Fruit fly (Drosophila melanogaster) whole organism, pupa: Measurements from ENCODE around the gene CG10098.

Source experiments
- CG10348 ChIP-seq: fragments of 200-800 bp; sonication (Bioruptor generic); IDR thresholded peaks from 2 replicates; pipeline ENCODE4 v1.3.6; 2022; ENCODE audit warnings: missing biosample characterization, missing genetic modification characterization
- CG12605 ChIP-seq: fragments of 200-800 bp; sonication (Bioruptor generic); IDR thresholded peaks from 2 replicates; pipeline ENCODE4 v1.3.6; 2022; ENCODE audit warnings: missing biosample characterization, missing genetic modification characterization
- CG13204 ChIP-seq: fragments of 200-800 bp; sonication (Bioruptor generic); optimal IDR thresholded peaks from 2 replicates; lab custom pipeline; 2018; ENCODE audit warnings: missing biosample characterization, mild to moderate bottlenecking, missing genetic modification characterization, moderate library complexity
- CG14655 ChIP-seq: fragments of 200-800 bp; sonication (Bioruptor generic); optimal IDR thresholded peaks from 3 replicates; lab custom pipeline; 2017; ENCODE audit warnings: mild to moderate bottlenecking, missing biosample characterization, missing genetic modification reagents, missing genetic modification characterization
- CG15710 ChIP-seq: fragments of 200-800 bp; sonication (Bioruptor generic); optimal IDR thresholded peaks from 2 replicates; lab custom pipeline; 2018; ENCODE audit warnings: missing biosample characterization, mild to moderate bottlenecking, missing genetic modification characterization, moderate library complexity
- CG17806 ChIP-seq: fragments of 200-800 bp; sonication (Bioruptor generic); optimal IDR thresholded peaks from 2 replicates; lab custom pipeline; 2018; ENCODE audit warnings: missing biosample characterization, mild to moderate bottlenecking, missing genetic modification characterization, moderate library complexity
- CG32121 ChIP-seq: fragments of 200-800 bp; sonication (Bioruptor generic); IDR thresholded peaks from 2 replicates; pipeline ENCODE4 v1.3.6; 2022; ENCODE audit warnings: missing biosample characterization, missing genetic modification characterization
- CG34367 ChIP-seq: fragments of 200-800 bp; sonication (Bioruptor generic); optimal IDR thresholded peaks from 2 replicates; lab custom pipeline; 2018; ENCODE audit warnings: missing biosample characterization, mild to moderate bottlenecking, missing genetic modification characterization
- CG4496 ChIP-seq: fragments of 200-800 bp; sonication (Bioruptor generic); IDR thresholded peaks from 3 replicates; pipeline ENCODE4 v1.3.6; 2022; ENCODE audit warnings: missing biosample characterization, missing genetic modification characterization
- CG8159 ChIP-seq: fragments of 200-800 bp; sonication (Bioruptor generic); optimal IDR thresholded peaks from 3 replicates; lab custom pipeline; 2018; ENCODE audit warnings: missing biosample characterization, mild to moderate bottlenecking, missing genetic modification characterization, moderate library complexity
- CG8301 ChIP-seq: fragments of 200-800 bp; sonication (Bioruptor generic); optimal IDR thresholded peaks from 2 replicates; lab custom pipeline; 2018; ENCODE audit warnings: missing biosample characterization, mild to moderate bottlenecking, missing genetic modification characterization
- CG9948 ChIP-seq: fragments of 200-800 bp; sonication (Bioruptor generic); optimal IDR thresholded peaks from 2 replicates; lab custom pipeline; 2018; ENCODE audit warnings: missing biosample characterization, mild to moderate bottlenecking, missing genetic modification characterization, moderate library complexity
- D1 ChIP-seq: fragments of 200-800 bp; sonication (Bioruptor generic); optimal IDR thresholded peaks from 2 replicates; lab custom pipeline; 2018; ENCODE audit warnings: missing biosample characterization, mild to moderate bottlenecking, missing genetic modification characterization, moderate library complexity
- EcR ChIP-seq: fragments of 200-800 bp; sonication (Bioruptor generic); optimal IDR thresholded peaks from 3 replicates; lab custom pipeline; 2019; ENCODE audit warnings: missing biosample characterization, missing genetic modification characterization, mild to moderate bottlenecking, moderate library complexity, missing genetic modification reagents
- Ets98B ChIP-seq: fragments of 200-800 bp; sonication (Bioruptor generic); IDR thresholded peaks from 2 replicates; pipeline ENCODE4 v1.3.6; 2022; ENCODE audit warnings: missing biosample characterization, missing genetic modification characterization
- Pif1A ChIP-seq: fragments of 200-800 bp; sonication (Bioruptor generic); optimal IDR thresholded peaks from 3 replicates; lab custom pipeline; 2016; ENCODE audit warnings: missing biosample characterization, missing genetic modification characterization
- Pif1B ChIP-seq: fragments of 200-800 bp; sonication (Bioruptor generic); optimal IDR thresholded peaks from 3 replicates; lab custom pipeline; 2016; ENCODE audit warnings: missing biosample characterization, missing genetic modification characterization
- Snoo ChIP-seq: fragments of 200-800 bp; sonication (Bioruptor generic); optimal IDR thresholded peaks from 3 replicates; lab custom pipeline; 2017; ENCODE audit warnings: missing biosample characterization, mild to moderate bottlenecking, missing genetic modification characterization, inconsistent platforms
- fd96Ca ChIP-seq: fragments of 200-800 bp; sonication (Bioruptor generic); IDR thresholded peaks from 3 replicates; pipeline ENCODE4 v1.3.6; 2022; ENCODE audit warnings: missing biosample characterization, missing genetic modification characterization
- gl ChIP-seq: fragments of 200-800 bp; sonication (Bioruptor generic); optimal IDR thresholded peaks from 2 replicates; lab custom pipeline; 2018; ENCODE audit warnings: missing biosample characterization, mild to moderate bottlenecking, missing genetic modification characterization
- rn ChIP-seq: fragments of 200-800 bp; sonication (Bioruptor generic); IDR thresholded peaks from 2 replicates; pipeline ENCODE4 v1.3.6; 2022; ENCODE audit warnings: missing biosample characterization, missing genetic modification characterization

Gene CG10098

dm6 chr3R:7107713-7108588 is 16.4 kb upstream of the CG10098 start:
- no peak for TF ChIP-seq rn (GFP tag; lab: Robert Waterston, UW)
- TF ChIP-seq Ets98B = no peak
- TF ChIP-seq CG9948 (tag; lab: Kevin White, UChicago) = peak; percentile 38
- TF ChIP-seq CG32121 (GFP tag; lab: Robert Waterston, UW) = no peak
- TF ChIP-seq CG13204 (GFP tag; lab: Kevin White, UChicago) = peak; percentile 34
- peak; percentile 99 for TF ChIP-seq EcR
- no peak for TF ChIP-seq Pif1B (GFP tag; lab: Kevin White, UChicago)
- TF ChIP-seq CG14655 = peak; percentile 7
- TF ChIP-seq Snoo (tag; lab: Kevin White, UChicago) = no peak
- TF ChIP-seq CG17806 (tag; lab: Kevin White, UChicago) = no peak
- peak; percentile 4 for TF ChIP-seq CG8159 (tag; lab: Kevin White, UChicago)
- peak; percentile 10 for TF ChIP-seq D1 (tag; lab: Kevin White, UChicago)

- TF ChIP-seq CG4496 (GFP tag; lab: Robert Waterston, UW) = no peak
- TF ChIP-seq CG8159 (tag; lab: Kevin White, UChicago) = peak; percentile 96
- TF ChIP-seq rn (GFP tag; lab: Robert Waterston, UW) = no peak
- no peak for TF ChIP-seq EcR
- peak; percentile 95 for TF ChIP-seq CG34367
- TF ChIP-seq CG9948 (tag; lab: Kevin White, UChicago) = peak; percentile 96
- TF ChIP-seq D1 (tag; lab: Kevin White, UChicago) = peak; percentile 95
- TF ChIP-seq CG10348 (GFP tag; lab: Robert Waterston, UW) = no peak
- no peak for TF ChIP-seq CG12605
- TF ChIP-seq Pif1B (GFP tag; lab: Kevin White, UChicago) = peak; percentile 90
- TF ChIP-seq CG14655 = peak; percentile 98
- no peak for TF ChIP-seq CG32121 (GFP tag; lab: Robert Waterston, UW)
- TF ChIP-seq Snoo (tag; lab: Kevin White, UChicago) = peak; percentile 95
- peak; percentile 68 for TF ChIP-seq gl (tag; lab: Kevin White, UChicago)
- peak; percentile 96 for TF ChIP-seq CG17806 (tag; lab: Kevin White, UChicago)
- peak; percentile 96 for TF ChIP-seq CG15710 (tag; lab: Kevin White, UChicago)
- peak; percentile 71 for TF ChIP-seq CG13204 (GFP tag; lab: Kevin White, UChicago)
- peak; percentile 98 for TF ChIP-seq CG8301 (tag; lab: Kevin White, UChicago)
- TF ChIP-seq Ets98B = no peak
- TF ChIP-seq fd96Ca (GFP tag; lab: Robert Waterston, UW) = no peak
- TF ChIP-seq Pif1A (GFP tag; lab: Kevin White, UChicago) = peak; percentile 94
- TF ChIP-seq, all 21 proteins: peak for 13
Observed at dm6 chr3R:7108589-7109312, 15.6 kb upstream of the CG10098 start.

- peak; percentile 23 for TF ChIP-seq Pif1B (GFP tag; lab: Kevin White, UChicago)
- no peak for TF ChIP-seq CG9948 (tag; lab: Kevin White, UChicago)
- TF ChIP-seq gl (tag; lab: Kevin White, UChicago) = no peak
- no peak for TF ChIP-seq rn (GFP tag; lab: Robert Waterston, UW)
- no peak; the same call in 1 of the 2 replicates for TF ChIP-seq Ets98B
- TF ChIP-seq CG13204 (GFP tag; lab: Kevin White, UChicago) = peak; percentile 76
- no peak for TF ChIP-seq Pif1A (GFP tag; lab: Kevin White, UChicago)
- TF ChIP-seq CG4496 (GFP tag; lab: Robert Waterston, UW) = 0 out of 3 replicates have a peak, but pooled peaks have one; percentile 48
- TF ChIP-seq EcR = peak; percentile 82
- TF ChIP-seq CG34367 = no peak
- no peak for TF ChIP-seq CG14655
- TF ChIP-seq CG17806 (tag; lab: Kevin White, UChicago) = no peak
- peak; percentile 41 for TF ChIP-seq Snoo (tag; lab: Kevin White, UChicago)
- TF ChIP-seq CG8301 (tag; lab: Kevin White, UChicago) = peak; percentile 5
Observed at dm6 chr3R:7109760-7110303, 14.5 kb upstream of the CG10098 start.

- TF ChIP-seq rn (GFP tag; lab: Robert Waterston, UW) (no peak), Ets98B (no peak), gl (tag; lab: Kevin White, UChicago) (no peak), CG8301 (tag; lab: Kevin White, UChicago) (no peak), CG10348 (GFP tag; lab: Robert Waterston, UW) (no peak), CG9948 (tag; lab: Kevin White, UChicago) (no peak), CG14655 (no peak), CG15710 (tag; lab: Kevin White, UChicago) (no peak)
Observed at dm6 chr3R:7111206-7111858, 13.0 kb upstream of the CG10098 start.

- no peak for TF ChIP-seq CG14655
- TF ChIP-seq fd96Ca (GFP tag; lab: Robert Waterston, UW) = no peak
- no peak for TF ChIP-seq CG12605
- TF ChIP-seq Snoo (tag; lab: Kevin White, UChicago) = no peak
- TF ChIP-seq CG15710 (tag; lab: Kevin White, UChicago) = no peak
- TF ChIP-seq EcR = no peak
- TF ChIP-seq CG34367 = no peak
- no peak for TF ChIP-seq CG17806 (tag; lab: Kevin White, UChicago)
- TF ChIP-seq D1 (tag; lab: Kevin White, UChicago) = no peak
Observed at dm6 chr3R:7112977-7113376, 11.4 kb upstream of the CG10098 start.
